Worm (Caenorhabditis elegans) whole organism, young adult: ENCODE measurements around the gene C28C12.12.

ENCODE experiments used
- B0019.2 ChIP-seq: fragments of 200-800 bp; sonication (Bioruptor generic); conservative IDR thresholded peaks from 2 replicates; pipeline ENCODE4 v1.3.6; 2022; ENCODE audit warnings: missing genetic modification reagents, missing genetic modification characterization, missing compliant biosample characterization
- B0261.1 ChIP-seq: sonication (generic microtip); optimal IDR thresholded peaks from 2 replicates; lab custom pipeline; 2016; ENCODE audit warnings: mild to moderate bottlenecking, missing genetic modification characterization, moderate library complexity, missing compliant biosample characterization
- B0336.3 ChIP-seq: fragments of 200-800 bp; sonication (Bioruptor generic); IDR thresholded peaks from 2 replicates; pipeline ENCODE4 v1.3.6; 2022; ENCODE audit warnings: missing genetic modification characterization, missing compliant biosample characterization
- C17E4.6 ChIP-seq: fragments of 200-800 bp; sonication (Bioruptor generic); IDR thresholded peaks from 2 replicates; pipeline ENCODE4 v1.3.6; 2022; ENCODE audit warnings: missing genetic modification reagents, missing genetic modification characterization, missing compliant biosample characterization
- F37B4.10 ChIP-seq: fragments of 200-800 bp; sonication (Bioruptor generic); IDR thresholded peaks from 2 replicates; pipeline ENCODE4 v1.3.6; 2022; ENCODE audit warnings: missing genetic modification characterization, missing compliant biosample characterization
- F55B11.4 ChIP-seq: sonication (generic microtip); optimal IDR thresholded peaks from 2 replicates; lab custom pipeline; 2016; ENCODE audit warnings: missing compliant biosample characterization, missing genetic modification characterization, borderline replicate concordance; ENCODE audit not compliant: insufficient read depth
- T07F8.4 ChIP-seq: sonication (generic microtip); optimal IDR thresholded peaks from 2 replicates; lab custom pipeline; 2016; ENCODE audit warnings: mild to moderate bottlenecking, missing genetic modification characterization, moderate library complexity, missing compliant biosample characterization
- Y53G8AR.9 ChIP-seq: fragments of 200-800 bp; sonication (Bioruptor generic); conservative IDR thresholded peaks from 2 replicates; pipeline ENCODE4 v1.3.6; 2022; ENCODE audit warnings: missing genetic modification reagents, missing genetic modification characterization, missing compliant biosample characterization
- ZK185.1 ChIP-seq: sonication (generic microtip); optimal IDR thresholded peaks from 2 replicates; lab custom pipeline; 2016; ENCODE audit warnings: mild to moderate bottlenecking, missing genetic modification characterization, missing compliant biosample characterization; ENCODE audit not compliant: poor library complexity, severe bottlenecking
- ama-1 ChIP-seq, 3 experiments: fragments of 150-350 bp in 1 of 3; sonication (generic microtip) in 2 of 3; optimal IDR thresholded peaks; 2 replicates each; lab custom pipeline; 2014 to 2018; ENCODE audit warnings: missing biosample characterization in 2 of 3, missing genetic modification characterization in 2 of 3, missing genetic modification reagents in 2 of 3
- aptf-2 ChIP-seq: fragments of 200-800 bp; sonication (Bioruptor generic); conservative IDR thresholded peaks from 2 replicates; pipeline ENCODE4 v1.3.6; 2022; ENCODE audit warnings: missing genetic modification reagents, missing genetic modification characterization, missing compliant biosample characterization
- athp-1 ChIP-seq: sonication (generic microtip); optimal IDR thresholded peaks from 2 replicates; lab custom pipeline; 2017; ENCODE audit warnings: mild to moderate bottlenecking, missing genetic modification characterization, missing compliant biosample characterization
- cebp-1 ChIP-seq, 2 experiments: fragments of 200-800 bp in 1 of 2; sonication (Bioruptor generic) in 1 of 2; sonication (generic microtip) in 1 of 2; IDR thresholded peaks in 1 of 2; optimal IDR thresholded peaks in 1 of 2; 2 replicates each; pipeline versions ENCODE4 v1.3.6 to Lab custom; 2017 to 2022; ENCODE audit warnings: missing compliant biosample characterization in 2 of 2, missing genetic modification characterization in 2 of 2, mild to moderate bottlenecking in 1 of 2, missing genetic modification reagents in 1 of 2, moderate library complexity in 1 of 2
- ceh-91 ChIP-seq: fragments of 200-800 bp; sonication (Bioruptor generic); IDR thresholded peaks from 2 replicates; pipeline ENCODE4 v1.3.6; 2022; ENCODE audit warnings: missing genetic modification reagents, missing genetic modification characterization, missing compliant biosample characterization
- chd-7 ChIP-seq: sonication (generic microtip); optimal IDR thresholded peaks from 2 replicates; lab custom pipeline; 2016; ENCODE audit warnings: mild to moderate bottlenecking, missing genetic modification characterization, moderate library complexity, missing compliant biosample characterization
- dpl-1 ChIP-seq: fragments of 150-350 bp; optimal IDR thresholded peaks from 2 replicates; lab custom pipeline; 2014; ENCODE audit warnings: missing biosample characterization, missing genetic modification reagents, missing genetic modification characterization
- egl-44 ChIP-seq: fragments of 200-800 bp; sonication (Bioruptor generic); IDR thresholded peaks from 2 replicates; pipeline ENCODE4 v1.3.6; 2022; ENCODE audit warnings: missing genetic modification reagents, missing genetic modification characterization, missing compliant biosample characterization
- egrh-3 ChIP-seq: fragments of 200-800 bp; sonication (Bioruptor generic); IDR thresholded peaks from 2 replicates; pipeline ENCODE4 v1.3.6; 2022; ENCODE audit warnings: missing genetic modification reagents, missing genetic modification characterization, missing compliant biosample characterization
- hmg-1.2 ChIP-seq: fragments of 200-800 bp; sonication (Bioruptor generic); IDR thresholded peaks from 2 replicates; pipeline ENCODE4 v1.3.6; 2022; ENCODE audit warnings: missing genetic modification reagents, missing genetic modification characterization, missing compliant biosample characterization
- hsf-1 ChIP-seq: fragments of 200-800 bp; sonication (Bioruptor generic); IDR thresholded peaks from 2 replicates; pipeline ENCODE4 v1.3.6; 2022; ENCODE audit warnings: missing genetic modification reagents, missing genetic modification characterization, missing compliant biosample characterization
- let-526 ChIP-seq: fragments of 200-800 bp; sonication (Bioruptor generic); IDR thresholded peaks from 2 replicates; pipeline ENCODE4 v1.3.6; 2022; ENCODE audit warnings: missing genetic modification reagents, missing genetic modification characterization, missing compliant biosample characterization
- lin-26 ChIP-seq: fragments of 200-800 bp; sonication (Bioruptor generic); IDR thresholded peaks from 2 replicates; pipeline ENCODE4 v1.3.6; 2022; ENCODE audit warnings: missing genetic modification reagents, missing genetic modification characterization, missing compliant biosample characterization
- lin-54 ChIP-seq: fragments of 200-800 bp; sonication (Bioruptor generic); optimal IDR thresholded peaks from 2 replicates; lab custom pipeline; 2018; ENCODE audit warnings: mild to moderate bottlenecking, missing genetic modification characterization, missing compliant biosample characterization
- lsy-27 ChIP-seq: sonication (generic microtip); optimal IDR thresholded peaks from 2 replicates; lab custom pipeline; 2017; ENCODE audit warnings: missing genetic modification characterization, mild to moderate bottlenecking, missing compliant biosample characterization, antibody characterized with exemption, missing genotype, borderline replicate concordance; ENCODE audit not compliant: insufficient read depth
- madf-6 ChIP-seq: fragments of 200-800 bp; sonication (Bioruptor generic); IDR thresholded peaks from 2 replicates; pipeline ENCODE4 v1.3.6; 2022; ENCODE audit warnings: missing genetic modification reagents, missing genetic modification characterization, missing compliant biosample characterization
- madf-8 ChIP-seq: fragments of 200-800 bp; sonication (Bioruptor generic); conservative IDR thresholded peaks from 2 replicates; pipeline ENCODE4 v1.3.6; 2022; ENCODE audit warnings: missing genetic modification reagents, missing genetic modification characterization, missing compliant biosample characterization
- mcd-1 ChIP-seq: fragments of 200-800 bp; sonication (Bioruptor generic); IDR thresholded peaks from 2 replicates; pipeline ENCODE4 v1.3.6; 2022; ENCODE audit warnings: missing genetic modification reagents, missing genetic modification characterization, missing compliant biosample characterization
- mel-28 ChIP-seq: sonication (generic microtip); optimal IDR thresholded peaks from 2 replicates; lab custom pipeline; 2016; ENCODE audit warnings: borderline replicate concordance, mild to moderate bottlenecking, missing genetic modification characterization, missing compliant biosample characterization
- nfya-2 ChIP-seq: fragments of 200-800 bp; sonication (Bioruptor generic); IDR thresholded peaks from 2 replicates; pipeline ENCODE4 v1.3.6; 2022; ENCODE audit warnings: missing genetic modification reagents, missing genetic modification characterization, missing compliant biosample characterization
- nfyb-1 ChIP-seq: fragments of 200-800 bp; sonication (Bioruptor generic); IDR thresholded peaks from 2 replicates; pipeline ENCODE4 v1.3.6; 2022; ENCODE audit warnings: missing genetic modification reagents, missing genetic modification characterization, missing compliant biosample characterization
- nhr-120 ChIP-seq: fragments of 200-800 bp; sonication (Bioruptor generic); IDR thresholded peaks from 2 replicates; pipeline ENCODE4 v1.3.6; 2022; ENCODE audit warnings: missing genetic modification characterization, missing compliant biosample characterization
- nhr-179 ChIP-seq: sonication (generic microtip); optimal IDR thresholded peaks from 2 replicates; lab custom pipeline; 2016; ENCODE audit warnings: mild to moderate bottlenecking, missing genetic modification characterization, missing compliant biosample characterization
- repo-1 ChIP-seq: sonication (generic microtip); optimal IDR thresholded peaks from 2 replicates; lab custom pipeline; 2017; ENCODE audit warnings: mild to moderate bottlenecking, missing genetic modification characterization, missing compliant biosample characterization
- rpc-1 ChIP-seq, 2 experiments: fragments of 150-350 bp in 1 of 2; sonication (generic microtip) in 1 of 2; optimal IDR thresholded peaks; 2 replicates each; lab custom pipeline; 2014 to 2018; ENCODE audit warnings: missing biosample characterization in 1 of 2, missing genetic modification characterization in 1 of 2, missing genetic modification reagents in 1 of 2, missing genotype in 1 of 2
- snpc-1.1 ChIP-seq: sonication (generic microtip); optimal IDR thresholded peaks from 2 replicates; lab custom pipeline; 2017; ENCODE audit warnings: missing genetic modification characterization, mild to moderate bottlenecking, missing compliant biosample characterization, antibody characterized with exemption, moderate library complexity, missing genotype, missing genetic modification reagents; ENCODE audit not compliant: insufficient read depth
- snpc-3.4 ChIP-seq: sonication (generic microtip); optimal IDR thresholded peaks from 2 replicates; lab custom pipeline; 2017; ENCODE audit warnings: missing genetic modification characterization, mild to moderate bottlenecking, missing compliant biosample characterization, antibody characterized with exemption, moderate library complexity, missing genotype, missing genetic modification reagents
- sptf-2 ChIP-seq: fragments of 200-800 bp; sonication (Bioruptor generic); optimal IDR thresholded peaks from 2 replicates; lab custom pipeline; 2018; ENCODE audit warnings: mild to moderate bottlenecking, missing genetic modification characterization, missing compliant biosample characterization
- tbp1 ChIP-seq: fragments of 200-800 bp; sonication (Bioruptor generic); optimal IDR thresholded peaks from 2 replicates; lab custom pipeline; 2018; ENCODE audit warnings: mild to moderate bottlenecking, missing genetic modification characterization, missing compliant biosample characterization
- xnd-1 ChIP-seq: sonication (generic microtip); optimal IDR thresholded peaks from 2 replicates; lab custom pipeline; 2016; ENCODE audit warnings: missing genotype, missing genetic modification reagents, missing genetic modification characterization, missing compliant biosample characterization
- zim-3 ChIP-seq: sonication (generic microtip); optimal IDR thresholded peaks from 2 replicates; lab custom pipeline; 2017; ENCODE audit warnings: mild to moderate bottlenecking, missing genetic modification characterization, moderate library complexity, missing compliant biosample characterization
- ztf-25 ChIP-seq: fragments of 200-800 bp; sonication (Bioruptor generic); IDR thresholded peaks from 2 replicates; pipeline ENCODE4 v1.3.6; 2022; ENCODE audit warnings: missing genetic modification reagents, missing genetic modification characterization, missing compliant biosample characterization

C28C12.12 gene

ce11 chrIV:8506034-8506433, 9.9 kb upstream of the C28C12.12 start (continued):
- TF ChIP-seq sptf-2 (GFP tag; lab: Kevin White, UChicago) (no peak), lsy-27 (no peak)

ce11 chrIV:8501382-8501781, 5.2 kb upstream of the C28C12.12 start, which contains the start of gene C28C12.1:
Gene C28C12.1 (plus strand): TSS chrIV:8501682.
- TF ChIP-seq F55B11.4 (tag; lab: Kevin White, UChicago) (no peak), nfya-2 (no peak), let-526 (no peak), dpl-1 (GFP tag; lab: Kevin White, UChicago) (no peak)

ce11 chrIV:8500576-8500975, 4.4 kb upstream of the C28C12.12 start:
- TF ChIP-seq madf-6 (GFP tag; lab: Robert Waterston, UW) (peak; percentile 5; the same call in 1 of the 2 replicates), F37B4.10 (GFP tag; lab: Robert Waterston, UW) (0 out of 2 replicates have a peak, but pooled peaks have one; percentile 54), egrh-3 (GFP tag; lab: Robert Waterston, UW) (peak; percentile 71; the same call in 1 of the 2 replicates)

- TF ChIP-seq lin-54 (GFP tag; lab: Kevin White, UChicago) (peak; percentile 17), hmg-1.2 (GFP tag; lab: Robert Waterston, UW) (peak; percentile 45), ama-1 (optimal IDR thresholded peaks at IDR 0.05; lab: Kevin White, UChicago) (no peak), ama-1 (GFP tag; optimal IDR thresholded peaks at IDR 0.05; lab: Kevin White, UChicago) (peak in 1 of 2 experiments; percentile 15), B0336.3 (GFP tag; lab: Robert Waterston, UW) (peak; percentile 44; the same call in 1 of the 2 replicates), zim-3 (tag; lab: Kevin White, UChicago) (no peak), nhr-179 (tag; lab: Kevin White, UChicago) (no peak), Y53G8AR.9 (peak; percentile 82; the same call in 1 of the 2 replicates), C17E4.6 (GFP tag; lab: Robert Waterston, UW) (0 out of 2 replicates have a peak, but pooled peaks have one; percentile 62), lin-26 (peak; percentile 78), hsf-1 (GFP tag; lab: Robert Waterston, UW) (peak; percentile 85), snpc-3.4 (tag; lab: Kevin White, UChicago) (peak; percentile 32), mcd-1 (GFP tag; lab: Robert Waterston, UW) (no peak), mel-28 (no peak), ztf-25 (GFP tag; lab: Robert Waterston, UW) (peak; percentile 86), T07F8.4 (tag; lab: Kevin White, UChicago) (no peak), aptf-2 (GFP tag; lab: Robert Waterston, UW) (no peak), snpc-1.1 (tag; lab: Kevin White, UChicago) (no peak), nfyb-1 (no peak), ZK185.1 (tag; lab: Kevin White, UChicago) (no peak), athp-1 (tag; lab: Kevin White, UChicago) (no peak), tbp1 (GFP tag; lab: Kevin White, UChicago) (peak; percentile 4), madf-8 (GFP tag; lab: Robert Waterston, UW) (peak; percentile 55), chd-7 (no peak), egl-44 (GFP tag; lab: Robert Waterston, UW) (no peak), B0019.2 (GFP tag; lab: Robert Waterston, UW) (0 out of 2 replicates have a peak, but pooled peaks have one; percentile 24), rpc-1 (optimal IDR thresholded peaks at IDR 0.05; lab: Kevin White, UChicago) (no peak), rpc-1 (tag; optimal IDR thresholded peaks at IDR 0.05; lab: Kevin White, UChicago) (no peak), nfya-2 (no peak), cebp-1 (GFP tag; IDR thresholded peaks at IDR 0.05; lab: Robert Waterston, UW) (no peak), cebp-1 (tag; optimal IDR thresholded peaks at IDR 0.05; lab: Kevin White, UChicago) (peak; percentile 13), repo-1 (tag; lab: Kevin White, UChicago) (no peak), xnd-1 (no peak), B0261.1 (tag; lab: Kevin White, UChicago) (no peak), ceh-91 (GFP tag; lab: Robert Waterston, UW) (peak; percentile 45; the same call in 1 of the 2 replicates), nhr-120 (GFP tag; lab: Robert Waterston, UW) (no peak)
Measured at ce11 chrIV:8499956-8500355, 3.8 kb upstream of the C28C12.12 start.
